Fruit fly (Drosophila melanogaster) whole organism, embryonic: ENCODE results near the gene CG13123.

Source experiments
- ATbp ChIP-seq: fragments of 200-800 bp; sonication (Bioruptor generic); optimal IDR thresholded peaks from 2 replicates; lab custom pipeline; 2017; ENCODE audit warnings: missing biosample characterization, mild to moderate bottlenecking, missing genetic modification characterization, missing genetic modification reagents
- Adf1 ChIP-seq: fragments of 200-800 bp; sonication (Bioruptor generic); IDR thresholded peaks from 2 replicates; pipeline ENCODE4 v1.3.6; 2022; ENCODE audit warnings: missing biosample characterization, missing genetic modification characterization
- Aef1 ChIP-seq: fragments of 200-800 bp; sonication (Bioruptor generic); IDR thresholded peaks from 3 replicates; pipeline ENCODE4 v1.3.6; 2022; ENCODE audit warnings: missing biosample characterization, missing genetic modification characterization
- B-H1 ChIP-seq: fragments of 200-800 bp; sonication (Bioruptor generic); IDR thresholded peaks from 3 replicates; pipeline ENCODE4 v1.3.6; 2022; ENCODE audit warnings: missing biosample characterization, missing genetic modification characterization
- CG11504 ChIP-seq: fragments of 200-800 bp; sonication (Bioruptor generic); optimal IDR thresholded peaks from 3 replicates; lab custom pipeline; 2019; ENCODE audit warnings: missing biosample characterization, mild to moderate bottlenecking, missing genetic modification characterization, moderate library complexity
- CG12391 ChIP-seq: fragments of 200-800 bp; sonication (Bioruptor generic); optimal IDR thresholded peaks from 3 replicates; lab custom pipeline; 2018; ENCODE audit warnings: missing biosample characterization, mild to moderate bottlenecking, missing genetic modification characterization, moderate library complexity
- CG13424 ChIP-seq: fragments of 200-800 bp; sonication (Bioruptor generic); optimal IDR thresholded peaks from 2 replicates; lab custom pipeline; 2019; ENCODE audit warnings: missing biosample characterization, mild to moderate bottlenecking, missing genetic modification characterization, moderate library complexity
- CG13624 ChIP-seq: fragments of 200-800 bp; sonication (Bioruptor generic); optimal IDR thresholded peaks from 2 replicates; lab custom pipeline; 2016; ENCODE audit warnings: missing biosample characterization, missing genetic modification characterization
- CG1647 ChIP-seq: fragments of 200-800 bp; sonication (Bioruptor generic); optimal IDR thresholded peaks from 3 replicates; lab custom pipeline; 2016; ENCODE audit warnings: missing biosample characterization, missing genetic modification characterization
- CG18599 ChIP-seq: fragments of 200-800 bp; sonication (Bioruptor generic); optimal IDR thresholded peaks from 3 replicates; lab custom pipeline; 2017; ENCODE audit warnings: missing biosample characterization, missing genetic modification characterization, mild to moderate bottlenecking, moderate library complexity, missing genetic modification reagents
- CG18764 ChIP-seq: fragments of 200-800 bp; sonication (Bioruptor generic); optimal IDR thresholded peaks from 3 replicates; lab custom pipeline; 2016; ENCODE audit warnings: missing biosample characterization, missing genetic modification characterization
- CG3281 ChIP-seq: fragments of 200-800 bp; sonication (Bioruptor generic); optimal IDR thresholded peaks from 3 replicates; lab custom pipeline; 2017; ENCODE audit warnings: missing biosample characterization, mild to moderate bottlenecking, missing genetic modification characterization
- CG33213 ChIP-seq: fragments of 200-800 bp; sonication (Bioruptor generic); optimal IDR thresholded peaks from 3 replicates; lab custom pipeline; 2016; ENCODE audit warnings: missing biosample characterization, missing genetic modification characterization
- CG34376 ChIP-seq: fragments of 200-800 bp; sonication (Bioruptor generic); optimal IDR thresholded peaks from 2 replicates; lab custom pipeline; 2018; ENCODE audit warnings: missing biosample characterization, mild to moderate bottlenecking, missing genetic modification characterization
- CG4282 ChIP-seq: fragments of 200-800 bp; sonication (Bioruptor generic); optimal IDR thresholded peaks from 2 replicates; lab custom pipeline; 2016; ENCODE audit warnings: missing biosample characterization, missing genetic modification characterization
- CG4328 ChIP-seq: fragments of 200-800 bp; sonication (Bioruptor generic); optimal IDR thresholded peaks from 3 replicates; lab custom pipeline; 2017; ENCODE audit warnings: missing biosample characterization, missing genetic modification reagents, missing genetic modification characterization
- CG4404 ChIP-seq: fragments of 200-800 bp; sonication (Bioruptor generic); IDR thresholded peaks from 2 replicates; pipeline ENCODE4 v1.3.6; 2022; ENCODE audit warnings: missing biosample characterization, missing genetic modification characterization
- CG6683 ChIP-seq: fragments of 200-800 bp; sonication (Bioruptor generic); optimal IDR thresholded peaks from 2 replicates; lab custom pipeline; 2017; ENCODE audit warnings: missing biosample characterization, mild to moderate bottlenecking, missing genetic modification characterization, missing genetic modification reagents
- D19B ChIP-seq: fragments of 200-800 bp; sonication (Bioruptor generic); optimal IDR thresholded peaks from 2 replicates; lab custom pipeline; 2017; ENCODE audit warnings: missing biosample characterization, mild to moderate bottlenecking, missing genetic modification characterization
- Deaf1 ChIP-seq: fragments of 200-800 bp; optimal IDR thresholded peaks from 3 replicates; lab custom pipeline; 2019; ENCODE audit warnings: missing biosample characterization, mild to moderate bottlenecking, missing genetic modification characterization, moderate library complexity
- Dll ChIP-seq: fragments of 200-800 bp; sonication (Bioruptor generic); IDR thresholded peaks from 4 replicates; pipeline ENCODE4 v1.3.6; 2022; ENCODE audit warnings: missing biosample characterization, missing genetic modification characterization; ENCODE audit not compliant: partially characterized antibody
- Doc2 ChIP-seq: fragments of 200-800 bp; sonication (Bioruptor generic); IDR thresholded peaks from 2 replicates; pipeline ENCODE4 v1.3.6; 2022; ENCODE audit warnings: missing biosample characterization, missing genetic modification characterization
- GATAe ChIP-seq: fragments of 200-800 bp; sonication (Bioruptor generic); conservative IDR thresholded peaks from 2 replicates; pipeline ENCODE4 v1.3.6; 2022; ENCODE audit warnings: missing biosample characterization, missing genetic modification characterization
- Hmr ChIP-seq: fragments of 200-800 bp; sonication (Bioruptor generic); optimal IDR thresholded peaks from 3 replicates; lab custom pipeline; 2017; ENCODE audit warnings: mild to moderate bottlenecking, missing biosample characterization, missing genetic modification reagents, missing genetic modification characterization
- Hr78 ChIP-seq, 2 experiments: fragments of 200-800 bp in 1 of 2; fragments of >200 bp in 1 of 2; sonication (Bioruptor generic) in 1 of 2; optimal IDR thresholded peaks; 2 replicates each; lab custom pipeline; 2017 to 2019; ENCODE audit warnings: missing biosample characterization in 2 of 2, missing genetic modification characterization in 2 of 2, mild to moderate bottlenecking in 1 of 2, moderate library complexity in 1 of 2
- MESR4 ChIP-seq: fragments of 200-800 bp; sonication (Bioruptor generic); optimal IDR thresholded peaks from 2 replicates; lab custom pipeline; 2018; ENCODE audit warnings: missing biosample characterization, mild to moderate bottlenecking, missing genetic modification characterization, moderate library complexity
- Med ChIP-seq: fragments of 200-800 bp; sonication (Bioruptor generic); peaks from one replicate; lab custom pipeline; 2016; ENCODE audit warnings: missing biosample characterization, missing genetic modification characterization, mild to moderate bottlenecking, inconsistent platforms, moderate library complexity
- Myb ChIP-seq: fragments of 200-800 bp; sonication (Bioruptor generic); optimal IDR thresholded peaks from 2 replicates; lab custom pipeline; 2016; ENCODE audit warnings: missing biosample characterization, missing genetic modification characterization
- NC2β ChIP-seq: fragments of 200-800 bp; sonication (Bioruptor generic); optimal IDR thresholded peaks from 2 replicates; lab custom pipeline; 2016; ENCODE audit warnings: missing biosample characterization, missing genetic modification characterization
- Nf-YC ChIP-seq: fragments of 200-800 bp; optimal IDR thresholded peaks from 3 replicates; lab custom pipeline; 2019; ENCODE audit warnings: missing biosample characterization, mild to moderate bottlenecking, missing genetic modification characterization, moderate library complexity
- Oaz ChIP-seq: fragments of 200-800 bp; sonication (Bioruptor generic); IDR thresholded peaks from 2 replicates; pipeline ENCODE4 v1.3.6; 2022; ENCODE audit warnings: missing biosample characterization, missing genetic modification characterization
- Spps ChIP-seq: fragments of 200-800 bp; sonication (Bioruptor generic); optimal IDR thresholded peaks from 2 replicates; lab custom pipeline; 2018; ENCODE audit warnings: missing biosample characterization, mild to moderate bottlenecking, missing genetic modification characterization
- ap ChIP-seq: fragments of 200-800 bp; sonication (Bioruptor generic); IDR thresholded peaks from 2 replicates; pipeline ENCODE4 v1.3.6; 2022; ENCODE audit warnings: missing biosample characterization, missing genetic modification characterization
- cas ChIP-seq: fragments of 200-800 bp; sonication (Bioruptor generic); IDR thresholded peaks from 2 replicates; pipeline ENCODE4 v1.3.6; 2022; ENCODE audit warnings: missing biosample characterization, missing genetic modification characterization
- crol ChIP-seq: fragments of 200-800 bp; sonication (Bioruptor generic); IDR thresholded peaks from 2 replicates; pipeline ENCODE4 v1.3.6; 2022; ENCODE audit warnings: missing biosample characterization, missing genetic modification characterization
- danr ChIP-seq: fragments of 200-800 bp; sonication (Bioruptor generic); IDR thresholded peaks from 2 replicates; pipeline ENCODE4 v1.3.6; 2022; ENCODE audit warnings: missing biosample characterization, missing genetic modification characterization
- dmrt99B ChIP-seq: fragments of 200-800 bp; sonication (Bioruptor generic); optimal IDR thresholded peaks from 2 replicates; lab custom pipeline; 2018; ENCODE audit warnings: missing biosample characterization, mild to moderate bottlenecking, missing genetic modification characterization, moderate library complexity
- grau ChIP-seq: fragments of 200-800 bp; optimal IDR thresholded peaks from 3 replicates; lab custom pipeline; 2019; ENCODE audit warnings: missing biosample characterization, mild to moderate bottlenecking, missing genetic modification characterization, moderate library complexity
- gro ChIP-seq: fragments of 200-800 bp; sonication (Bioruptor generic); optimal IDR thresholded peaks from 2 replicates; lab custom pipeline; 2016; ENCODE audit warnings: missing biosample characterization, missing genetic modification characterization
- lab ChIP-seq: fragments of 200-800 bp; sonication (Bioruptor generic); optimal IDR thresholded peaks from 3 replicates; lab custom pipeline; 2017; ENCODE audit warnings: missing biosample characterization, missing genetic modification characterization, mild to moderate bottlenecking, moderate library complexity, missing genetic modification reagents
- lilli ChIP-seq: fragments of 200-800 bp; sonication (Bioruptor generic); optimal IDR thresholded peaks from 3 replicates; lab custom pipeline; 2016; ENCODE audit warnings: missing biosample characterization, missing genetic modification characterization
- nmo ChIP-seq: fragments of 200-800 bp; sonication (Bioruptor generic); optimal IDR thresholded peaks from 2 replicates; lab custom pipeline; 2018; ENCODE audit warnings: missing biosample characterization, mild to moderate bottlenecking, missing genetic modification characterization, moderate library complexity
- pum ChIP-seq: fragments of 200-800 bp; sonication (Bioruptor generic); optimal IDR thresholded peaks from 2 replicates; lab custom pipeline; 2016; ENCODE audit warnings: missing biosample characterization, missing genetic modification characterization
- scrt ChIP-seq: fragments of 200-800 bp; sonication (Bioruptor generic); optimal IDR thresholded peaks from 2 replicates; lab custom pipeline; 2018; ENCODE audit warnings: missing biosample characterization, mild to moderate bottlenecking, missing genetic modification characterization, moderate library complexity
- sens ChIP-seq: fragments of 200-800 bp; sonication (Bioruptor generic); peaks from one replicate; lab custom pipeline; 2016; ENCODE audit warnings: missing biosample characterization, missing genetic modification characterization
- sima ChIP-seq: fragments of 200-800 bp; sonication (Bioruptor generic); optimal IDR thresholded peaks from 2 replicates; lab custom pipeline; 2016; ENCODE audit warnings: missing biosample characterization, missing genetic modification characterization
- so ChIP-seq: fragments of 200-800 bp; sonication (Bioruptor generic); IDR thresholded peaks from 3 replicates; pipeline ENCODE4 v1.3.6; 2022; ENCODE audit warnings: missing biosample characterization, missing genetic modification characterization
- sqz ChIP-seq: fragments of 200-800 bp; sonication (Bioruptor generic); optimal IDR thresholded peaks from 3 replicates; lab custom pipeline; 2018; ENCODE audit warnings: missing biosample characterization, mild to moderate bottlenecking, missing genetic modification characterization
- tio ChIP-seq: fragments of 200-800 bp; sonication (Bioruptor generic); optimal IDR thresholded peaks from 2 replicates; lab custom pipeline; 2017; ENCODE audit warnings: missing biosample characterization, missing genetic modification characterization, inconsistent platforms
- toy ChIP-seq: fragments of 200-800 bp; sonication (Bioruptor generic); IDR thresholded peaks from 2 replicates; pipeline ENCODE4 v1.3.6; 2022; ENCODE audit warnings: missing biosample characterization, missing genetic modification characterization

Gene CG13123

DNA sequence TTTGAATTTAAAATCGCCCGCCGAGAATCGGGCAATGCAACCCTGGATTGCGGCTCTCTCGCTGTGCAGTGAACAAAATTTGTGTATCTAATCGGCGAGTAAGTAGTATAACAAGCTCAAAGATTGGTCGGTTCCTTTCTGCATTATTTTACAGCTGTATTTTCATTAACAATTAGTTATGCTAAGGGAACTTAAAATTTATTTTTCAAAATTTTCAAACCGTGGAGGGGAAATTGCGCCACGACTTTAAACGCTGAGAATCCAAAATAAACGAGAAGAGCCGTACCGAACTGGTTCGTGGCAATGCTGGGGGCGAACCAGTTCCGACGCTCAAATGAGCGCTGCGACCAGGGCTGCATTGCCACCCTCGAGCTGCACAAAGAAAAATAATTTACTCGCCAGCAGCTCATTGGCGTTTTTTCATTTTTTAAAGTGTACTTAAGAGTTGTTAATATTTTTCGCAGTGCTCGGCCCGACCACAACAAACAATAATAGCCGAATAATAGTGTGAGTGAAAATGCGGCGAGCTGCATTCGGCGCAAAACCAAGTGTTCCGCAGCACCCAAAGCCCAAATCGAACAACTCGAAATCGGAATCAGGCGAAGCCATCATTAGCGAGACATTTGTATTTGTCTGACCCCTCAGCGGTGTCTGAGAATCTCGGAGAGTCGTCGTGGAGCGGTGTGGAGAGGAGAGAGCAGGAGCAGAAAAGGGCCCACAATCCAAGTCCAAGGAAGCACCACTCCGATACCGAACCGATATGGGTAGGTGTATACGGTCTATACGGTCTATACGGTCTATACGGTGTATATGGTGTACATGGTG is 34.7 kb downstream of the CG13123 start, which contains the start of gene zf30C (continued):
- TF ChIP-seq Aef1: peak; percentile 87
- peak; percentile 69 for TF ChIP-seq Nf-YC (tag; lab: Kevin White, UChicago)
- peak; percentile 65 for TF ChIP-seq nmo (GFP tag; lab: Kevin White, UChicago)
- TF ChIP-seq Doc2 (GFP tag; lab: Robert Waterston, UW): 0 out of 2 replicates have a peak, but pooled peaks have one; percentile 53
- peak; percentile 80 for TF ChIP-seq CG4404 (GFP tag; lab: Robert Waterston, UW)
- TF ChIP-seq B-H1 (GFP tag; lab: Robert Waterston, UW): peak; percentile 79
- peak; percentile 28 for TF ChIP-seq CG34376 (GFP tag; lab: Kevin White, UChicago)
- peak; percentile 77 for TF ChIP-seq CG1647 (GFP tag; lab: Kevin White, UChicago)
- peak; percentile 83 for TF ChIP-seq Adf1 (GFP tag; lab: Robert Waterston, UW)
- TF ChIP-seq ap: peak; percentile 68
- peak; percentile 5 for TF ChIP-seq Spps (tag; lab: Kevin White, UChicago)
- TF ChIP-seq Oaz: peak; percentile 63
- TF ChIP-seq Deaf1 (tag; lab: Kevin White, UChicago): no peak
- peak; percentile 97 for TF ChIP-seq sens (GFP tag; lab: Kevin White, UChicago)
- TF ChIP-seq sima (GFP tag; lab: Kevin White, UChicago): peak; percentile 27
- peak; percentile 68; the same call in 2 of the 3 replicates for TF ChIP-seq so (GFP tag; lab: Robert Waterston, UW)
- peak; percentile 90 for TF ChIP-seq CG13624 (GFP tag; lab: Kevin White, UChicago)
- TF ChIP-seq CG12391: peak; percentile 79
- peak; percentile 93 for TF ChIP-seq pum (GFP tag; lab: Kevin White, UChicago)
- peak; percentile 87 for TF ChIP-seq NC2β
- TF ChIP-seq GATAe (GFP tag; lab: Robert Waterston, UW): no peak
- TF ChIP-seq CG4328 (GFP tag; lab: Kevin White, UChicago): peak; percentile 75
- peak; percentile 89 for TF ChIP-seq cas (GFP tag; lab: Robert Waterston, UW)
- TF ChIP-seq Hr78 (GFP tag; optimal IDR thresholded peaks at IDR 0.05; lab: Kevin White, UChicago): peak in 1 of 2 experiments; percentile 16
- TF ChIP-seq MESR4 (GFP tag; lab: Kevin White, UChicago): peak; percentile 66
- peak; percentile 75 for TF ChIP-seq gro
- peak; percentile 78 for TF ChIP-seq CG18764 (GFP tag; lab: Kevin White, UChicago)
- peak; percentile 84 for TF ChIP-seq CG13424 (tag; lab: Kevin White, UChicago)
- TF ChIP-seq tio: no peak
- TF ChIP-seq danr (GFP tag; lab: Robert Waterston, UW): peak; percentile 60; the same call in 1 of the 2 replicates
- peak; percentile 51 for TF ChIP-seq CG6683 (GFP tag; lab: Kevin White, UChicago)
- TF ChIP-seq Dll (GFP tag; lab: Robert Waterston, UW): peak; percentile 25; the same call in 3 of the 4 replicates
- peak; percentile 83 for TF ChIP-seq CG4282
- TF ChIP-seq, all 482 proteins: peak for 421

DNA sequence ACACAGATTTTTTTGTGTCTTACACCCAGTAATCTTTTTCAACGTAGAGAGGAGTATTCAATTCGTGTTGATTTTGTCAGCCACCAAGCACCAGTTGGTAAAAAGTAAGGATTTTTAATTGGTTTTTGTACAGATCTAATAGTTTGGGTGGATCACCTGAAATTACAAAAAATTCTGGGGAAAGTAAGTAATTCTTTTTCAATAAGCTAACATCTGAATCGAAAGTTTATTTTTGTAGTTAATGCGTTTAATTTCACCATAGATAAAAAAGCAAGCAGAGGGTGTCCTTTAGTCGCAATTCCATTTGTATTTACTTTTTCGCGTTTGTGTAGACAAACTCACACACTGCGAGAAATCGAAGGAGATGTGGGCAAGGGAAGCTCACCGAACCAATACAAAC is 38.1 kb downstream of the CG13123 start:
- TF ChIP-seq ATbp (GFP tag; lab: Kevin White, UChicago) (no peak), CG3281 (GFP tag; lab: Kevin White, UChicago) (peak; percentile 16), toy (GFP tag; lab: Robert Waterston, UW) (no peak), scrt (GFP tag; lab: Kevin White, UChicago) (peak; percentile 24), Hmr (GFP tag; lab: Kevin White, UChicago) (peak; percentile 20), D19B (GFP tag; lab: Kevin White, UChicago) (peak; percentile 32), CG18599 (GFP tag; lab: Kevin White, UChicago) (peak; percentile 56), Myb (peak; percentile 11), grau (peak; percentile 2), dmrt99B (peak; percentile 20), Med (peak; percentile 37), lab (GFP tag; lab: Kevin White, UChicago) (peak; percentile 13), CG33213 (GFP tag; lab: Kevin White, UChicago) (no peak), sqz (GFP tag; lab: Kevin White, UChicago) (peak; percentile 19), crol (GFP tag; lab: Robert Waterston, UW) (0 out of 2 replicates have a peak, but pooled peaks have one; percentile 2), lilli (GFP tag; lab: Kevin White, UChicago) (peak; percentile 13), CG11504 (tag; lab: Kevin White, UChicago) (peak; percentile 23)
